Fruit fly (Drosophila melanogaster) whole organism, prepupa: ENCODE results near the gene SF2.

ENCODE experiments used
- Blimp-1 ChIP-seq: fragments of 200-800 bp; sonication (Bioruptor generic); optimal IDR thresholded peaks from 3 replicates; lab custom pipeline; 2017; ENCODE audit warnings: missing biosample characterization, missing genetic modification characterization, mild to moderate bottlenecking, moderate library complexity, missing genetic modification reagents
- CG10631 ChIP-seq: fragments of 200-800 bp; sonication (Bioruptor generic); optimal IDR thresholded peaks from 2 replicates; lab custom pipeline; 2016; ENCODE audit warnings: missing biosample characterization, missing genetic modification characterization
- CG10669 ChIP-seq: fragments of 200-800 bp; sonication (Bioruptor generic); optimal IDR thresholded peaks from 3 replicates; lab custom pipeline; 2018; ENCODE audit warnings: missing biosample characterization, mild to moderate bottlenecking, missing genetic modification characterization, moderate library complexity
- CG11762 ChIP-seq: fragments of 200-800 bp; sonication (Bioruptor generic); optimal IDR thresholded peaks from 3 replicates; lab custom pipeline; 2016; ENCODE audit warnings: missing biosample characterization, missing genetic modification characterization; ENCODE audit not compliant: insufficient read depth
- CG11902 ChIP-seq: fragments of 200-800 bp; sonication (Bioruptor generic); optimal IDR thresholded peaks from 3 replicates; lab custom pipeline; 2016; ENCODE audit warnings: missing biosample characterization, missing genetic modification characterization
- CG15336 ChIP-seq: fragments of 200-800 bp; sonication (Bioruptor generic); IDR thresholded peaks from 2 replicates; pipeline ENCODE4 v1.3.6; 2022; ENCODE audit warnings: missing biosample characterization, missing genetic modification characterization
- CG1621 ChIP-seq: fragments of 200-800 bp; sonication (Bioruptor generic); optimal IDR thresholded peaks from 3 replicates; lab custom pipeline; 2018; ENCODE audit warnings: missing biosample characterization, mild to moderate bottlenecking, missing genetic modification characterization
- CG16779 ChIP-seq: fragments of 200-800 bp; sonication (Bioruptor generic); optimal IDR thresholded peaks from 3 replicates; lab custom pipeline; 2017; ENCODE audit warnings: missing biosample characterization, mild to moderate bottlenecking, missing genetic modification characterization
- CG32006 ChIP-seq: fragments of 200-800 bp; sonication (Bioruptor generic); optimal IDR thresholded peaks from 3 replicates; lab custom pipeline; 2017; ENCODE audit warnings: missing biosample characterization, mild to moderate bottlenecking, missing genetic modification characterization
- CG34406 ChIP-seq: fragments of 200-800 bp; sonication (Bioruptor generic); optimal IDR thresholded peaks from 3 replicates; lab custom pipeline; 2016; ENCODE audit warnings: missing biosample characterization, missing genetic modification characterization
- CG3919 ChIP-seq: fragments of 200-800 bp; sonication (Bioruptor generic); optimal IDR thresholded peaks from 3 replicates; lab custom pipeline; 2016; ENCODE audit warnings: missing biosample characterization, missing genetic modification characterization
- CG4318 ChIP-seq: fragments of 200-800 bp; sonication (Bioruptor generic); optimal IDR thresholded peaks from 3 replicates; lab custom pipeline; 2017; ENCODE audit warnings: missing biosample characterization, mild to moderate bottlenecking, missing genetic modification characterization
- CG6163 ChIP-seq: fragments of 200-800 bp; sonication (Bioruptor generic); IDR thresholded peaks from 3 replicates; pipeline ENCODE4 v1.3.6; 2022; ENCODE audit warnings: missing biosample characterization, missing genetic modification characterization
- CG6276 ChIP-seq: fragments of 200-800 bp; sonication (Bioruptor generic); optimal IDR thresholded peaks from 2 replicates; lab custom pipeline; 2017; ENCODE audit warnings: missing biosample characterization, mild to moderate bottlenecking, missing genetic modification characterization
- CG6792 ChIP-seq: fragments of 200-800 bp; sonication (Bioruptor generic); optimal IDR thresholded peaks from 3 replicates; lab custom pipeline; 2016; ENCODE audit warnings: missing biosample characterization, missing genetic modification characterization
- CG6854 ChIP-seq: fragments of 200-800 bp; sonication (Bioruptor generic); optimal IDR thresholded peaks from 2 replicates; lab custom pipeline; 2017; ENCODE audit warnings: missing biosample characterization, mild to moderate bottlenecking, missing genetic modification characterization
- CG7368 ChIP-seq: fragments of 200-800 bp; sonication (Bioruptor generic); optimal IDR thresholded peaks from 3 replicates; lab custom pipeline; 2016; ENCODE audit warnings: missing biosample characterization, missing genetic modification characterization
- CG8119 ChIP-seq: fragments of 200-800 bp; sonication (Bioruptor generic); IDR thresholded peaks from 3 replicates; pipeline ENCODE4 v1.3.6; 2022; ENCODE audit warnings: missing biosample characterization, missing genetic modification characterization
- CG8319 ChIP-seq: fragments of 200-800 bp; sonication (Bioruptor generic); optimal IDR thresholded peaks from 3 replicates; lab custom pipeline; 2016; ENCODE audit warnings: missing biosample characterization, missing genetic modification characterization
- CG8632 ChIP-seq: fragments of 200-800 bp; sonication (Bioruptor generic); optimal IDR thresholded peaks from 3 replicates; lab custom pipeline; 2016; ENCODE audit warnings: missing biosample characterization, missing genetic modification characterization
- CG9139 ChIP-seq: fragments of 200-800 bp; sonication (Bioruptor generic); optimal IDR thresholded peaks from 3 replicates; lab custom pipeline; 2017; ENCODE audit warnings: missing biosample characterization, mild to moderate bottlenecking, missing genetic modification characterization
- Eip75B ChIP-seq: fragments of 200-800 bp; sonication (Bioruptor generic); optimal IDR thresholded peaks from 3 replicates; lab custom pipeline; 2016; ENCODE audit warnings: missing biosample characterization, missing genetic modification characterization
- Eip78C ChIP-seq: fragments of 200-800 bp; sonication (Bioruptor generic); peaks from one replicate; lab custom pipeline; 2016; ENCODE audit warnings: missing biosample characterization, missing genetic modification characterization
- Eip93F ChIP-seq: fragments of 200-800 bp; sonication (Bioruptor generic); optimal IDR thresholded peaks from 2 replicates; lab custom pipeline; 2016; ENCODE audit warnings: missing biosample characterization, mild to moderate bottlenecking, missing genetic modification characterization
- Ets21C ChIP-seq: fragments of 200-800 bp; sonication (Bioruptor generic); optimal IDR thresholded peaks from 3 replicates; lab custom pipeline; 2016; ENCODE audit warnings: missing biosample characterization, missing genetic modification characterization
- Ets96B ChIP-seq: fragments of 200-800 bp; optimal IDR thresholded peaks from 2 replicates; lab custom pipeline; 2019; ENCODE audit warnings: missing biosample characterization, mild to moderate bottlenecking, missing genetic modification characterization, moderate library complexity
- Gug ChIP-seq: fragments of 200-800 bp; sonication (Bioruptor generic); IDR thresholded peaks from 2 replicates; pipeline ENCODE4 v1.3.6; 2022; ENCODE audit warnings: missing biosample characterization, missing genetic modification characterization
- Hr38 ChIP-seq: sonication (Bioruptor generic); optimal IDR thresholded peaks from 2 replicates; lab custom pipeline; 2016; ENCODE audit warnings: missing biosample characterization, missing genetic modification characterization
- Hr39 ChIP-seq: fragments of 200-800 bp; sonication (Bioruptor generic); optimal IDR thresholded peaks from 2 replicates; lab custom pipeline; 2016; ENCODE audit warnings: missing biosample characterization, missing genetic modification characterization
- Hr4 ChIP-seq: fragments of 200-800 bp; sonication (Bioruptor generic); optimal IDR thresholded peaks from 3 replicates; lab custom pipeline; 2016; ENCODE audit warnings: missing biosample characterization, missing genetic modification characterization
- Lpt ChIP-seq: fragments of 200-800 bp; sonication (Bioruptor generic); optimal IDR thresholded peaks from 3 replicates; lab custom pipeline; 2016; ENCODE audit warnings: missing biosample characterization, missing genetic modification characterization
- Met ChIP-seq: fragments of 200-800 bp; sonication (Bioruptor generic); optimal IDR thresholded peaks from 3 replicates; lab custom pipeline; 2016; ENCODE audit warnings: missing biosample characterization, missing genetic modification characterization
- OdsH ChIP-seq: fragments of 200-800 bp; sonication (Bioruptor generic); optimal IDR thresholded peaks from 3 replicates; lab custom pipeline; 2016; ENCODE audit warnings: missing biosample characterization, missing genetic modification characterization
- Sox102F ChIP-seq: fragments of 200-800 bp; sonication (Bioruptor generic); optimal IDR thresholded peaks from 2 replicates; lab custom pipeline; 2016; ENCODE audit warnings: missing biosample characterization, mild to moderate bottlenecking, missing genetic modification characterization
- Sox14 ChIP-seq: fragments of 200-800 bp; sonication (Bioruptor generic); optimal IDR thresholded peaks from 3 replicates; lab custom pipeline; 2016; ENCODE audit warnings: missing biosample characterization, missing genetic modification characterization
- Sox15 ChIP-seq: fragments of 200-800 bp; sonication (Bioruptor generic); optimal IDR thresholded peaks from 3 replicates; lab custom pipeline; 2016; ENCODE audit warnings: missing biosample characterization, missing genetic modification characterization
- achi ChIP-seq: fragments of 200-800 bp; sonication (Bioruptor generic); optimal IDR thresholded peaks from 3 replicates; lab custom pipeline; 2016; ENCODE audit warnings: missing biosample characterization, missing genetic modification characterization
- dsx ChIP-seq: fragments of 200-800 bp; optimal IDR thresholded peaks from 3 replicates; lab custom pipeline; 2019; ENCODE audit warnings: missing biosample characterization, mild to moderate bottlenecking, missing genetic modification characterization, moderate library complexity; ENCODE audit not compliant: poor library complexity, severe bottlenecking
- eg ChIP-seq: fragments of 200-800 bp; sonication (Bioruptor generic); IDR thresholded peaks from 3 replicates; pipeline ENCODE4 v1.3.6; 2022; ENCODE audit warnings: missing biosample characterization, missing genetic modification characterization
- esn ChIP-seq: fragments of 200-800 bp; sonication (Bioruptor generic); optimal IDR thresholded peaks from 2 replicates; lab custom pipeline; 2016; ENCODE audit warnings: missing biosample characterization, mild to moderate bottlenecking, missing genetic modification characterization, moderate library complexity
- fd59A ChIP-seq: fragments of 200-800 bp; sonication (Bioruptor generic); optimal IDR thresholded peaks from 2 replicates; lab custom pipeline; 2017; ENCODE audit warnings: missing biosample characterization, mild to moderate bottlenecking, missing genetic modification characterization, missing genetic modification reagents
- fd85E ChIP-seq: fragments of 200-800 bp; sonication (Bioruptor generic); optimal IDR thresholded peaks from 3 replicates; lab custom pipeline; 2016; ENCODE audit warnings: missing biosample characterization, missing genetic modification characterization
- fkh ChIP-seq: fragments of 200-800 bp; sonication (Bioruptor generic); optimal IDR thresholded peaks from 3 replicates; lab custom pipeline; 2017; ENCODE audit warnings: missing biosample characterization, mild to moderate bottlenecking, missing genetic modification characterization, moderate library complexity
- lz ChIP-seq: fragments of 200-800 bp; sonication (Bioruptor generic); optimal IDR thresholded peaks from 3 replicates; lab custom pipeline; 2016; ENCODE audit warnings: missing biosample characterization, missing genetic modification characterization
- net ChIP-seq: fragments of 200-800 bp; sonication (Bioruptor generic); optimal IDR thresholded peaks from 3 replicates; lab custom pipeline; 2016; ENCODE audit warnings: missing biosample characterization, missing genetic modification characterization
- pdm3 ChIP-seq: fragments of 200-800 bp; sonication (Bioruptor generic); optimal IDR thresholded peaks from 3 replicates; lab custom pipeline; 2016; ENCODE audit warnings: missing biosample characterization, missing genetic modification characterization
- salr ChIP-seq, 2 experiments: fragments of 200-800 bp; sonication (Bioruptor generic); optimal IDR thresholded peaks; 3 replicates each; lab custom pipeline; 2016 to 2018; ENCODE audit warnings: missing biosample characterization in 2 of 2, missing genetic modification characterization in 2 of 2, mild to moderate bottlenecking in 1 of 2
- spab ChIP-seq: fragments of 200-800 bp; sonication (Bioruptor generic); optimal IDR thresholded peaks from 2 replicates; lab custom pipeline; 2017; ENCODE audit warnings: missing biosample characterization, mild to moderate bottlenecking, missing genetic modification characterization, missing genetic modification reagents
- ss ChIP-seq, 2 experiments: fragments of 200-800 bp; sonication (Bioruptor generic); optimal IDR thresholded peaks; 2 replicates in 1 of 2; 3 replicates in 1 of 2; lab custom pipeline; 2017 to 2018; ENCODE audit warnings: mild to moderate bottlenecking in 2 of 2, missing biosample characterization in 2 of 2, missing genetic modification characterization in 2 of 2, moderate library complexity in 1 of 2
- svp ChIP-seq: fragments of 200-800 bp; sonication (Bioruptor generic); peaks from one replicate; lab custom pipeline; 2016; ENCODE audit warnings: missing biosample characterization, missing genetic modification characterization
- topi ChIP-seq: fragments of 200-800 bp; sonication (Bioruptor generic); optimal IDR thresholded peaks from 3 replicates; lab custom pipeline; 2016; ENCODE audit warnings: missing biosample characterization, missing genetic modification characterization
- vri ChIP-seq: fragments of 200-800 bp; sonication (Bioruptor generic); optimal IDR thresholded peaks from 3 replicates; lab custom pipeline; 2016; ENCODE audit warnings: missing biosample characterization, mild to moderate bottlenecking, missing genetic modification characterization

The SF2 gene

dm6 chr3R:16338342-16338741 lies 3.4 kb downstream of the SF2 start:
- 0 out of 3 replicates have a peak, but pooled peaks have one; percentile 21 for TF ChIP-seq CG6163
- TF ChIP-seq CG15336 (GFP tag; lab: Robert Waterston, UW), result no peak
- TF ChIP-seq Sox15, result no peak
- no peak for TF ChIP-seq OdsH (GFP tag; lab: Kevin White, UChicago)
- no peak for TF ChIP-seq CG9139 (GFP tag; lab: Kevin White, UChicago)
- no peak for TF ChIP-seq Hr4 (GFP tag; lab: Kevin White, UChicago)
- no peak for TF ChIP-seq pdm3 (GFP tag; lab: Kevin White, UChicago)
- no peak for TF ChIP-seq net (GFP tag; lab: Kevin White, UChicago)
- peak in 1 of 2 experiments; percentile 56 for TF ChIP-seq ss (GFP tag; optimal IDR thresholded peaks at IDR 0.05; lab: Kevin White, UChicago)
- no peak for TF ChIP-seq svp
- TF ChIP-seq CG6792 (GFP tag; lab: Kevin White, UChicago), result no peak
- TF ChIP-seq CG8119 (GFP tag; lab: Robert Waterston, UW), result no peak
- peak; percentile 54 for TF ChIP-seq Eip78C
- peak; percentile 1 for TF ChIP-seq Sox14 (GFP tag; lab: Kevin White, UChicago)
- TF ChIP-seq CG6276 (GFP tag; lab: Kevin White, UChicago), result no peak
- no peak for TF ChIP-seq CG11902
- no peak for TF ChIP-seq CG32006 (GFP tag; lab: Kevin White, UChicago)
- peak; percentile 30 for TF ChIP-seq dsx (GFP tag; lab: Kevin White, UChicago)
- TF ChIP-seq CG3919 (GFP tag; lab: Kevin White, UChicago), result no peak
- TF ChIP-seq CG4318 (GFP tag; lab: Kevin White, UChicago), result no peak
- TF ChIP-seq Met (GFP tag; lab: Kevin White, UChicago), result no peak
- peak; percentile 50 for TF ChIP-seq CG1621 (tag; lab: Kevin White, UChicago)
- no peak for TF ChIP-seq Gug
- no peak for TF ChIP-seq Blimp-1 (GFP tag; lab: Kevin White, UChicago)
- TF ChIP-seq fd85E (GFP tag; lab: Kevin White, UChicago), result no peak
- no peak for TF ChIP-seq salr (GFP tag; optimal IDR thresholded peaks at IDR 0.05; lab: Kevin White, UChicago)
- no peak for TF ChIP-seq CG6854
- TF ChIP-seq Lpt (GFP tag; lab: Kevin White, UChicago), result no peak
- TF ChIP-seq eg (GFP tag; lab: Robert Waterston, UW), result no peak
- TF ChIP-seq CG7368 (GFP tag; lab: Kevin White, UChicago), result no peak
- peak; percentile 25 for TF ChIP-seq fkh (GFP tag; lab: Kevin White, UChicago)
- no peak for TF ChIP-seq Hr39 (GFP tag; lab: Kevin White, UChicago)
- no peak for TF ChIP-seq spab (GFP tag; lab: Kevin White, UChicago)
- no peak for TF ChIP-seq CG8632 (GFP tag; lab: Kevin White, UChicago)
- TF ChIP-seq CG16779 (tag; lab: Kevin White, UChicago), result no peak
- TF ChIP-seq Ets21C, result no peak
- TF ChIP-seq esn, result peak; percentile 10
- no peak for TF ChIP-seq Eip93F (GFP tag; lab: Kevin White, UChicago)
- TF ChIP-seq achi, result no peak
- no peak for TF ChIP-seq Hr38 (GFP tag; lab: Kevin White, UChicago)
- TF ChIP-seq CG8319 (GFP tag; lab: Kevin White, UChicago), result no peak
- TF ChIP-seq fd59A (GFP tag; lab: Kevin White, UChicago), result no peak
- no peak for TF ChIP-seq Ets96B (tag; lab: Kevin White, UChicago)
- TF ChIP-seq CG10669 (GFP tag; lab: Kevin White, UChicago), result no peak
- TF ChIP-seq CG34406, result no peak
- TF ChIP-seq CG11762 (GFP tag; lab: Kevin White, UChicago), result no peak
- no peak for TF ChIP-seq Sox102F (GFP tag; lab: Kevin White, UChicago)
- no peak for TF ChIP-seq vri (GFP tag; lab: Kevin White, UChicago)
- TF ChIP-seq topi, result no peak
- no peak for TF ChIP-seq lz (GFP tag; lab: Kevin White, UChicago)
- no peak for TF ChIP-seq CG10631 (GFP tag; lab: Kevin White, UChicago)
- peak; percentile 21 for TF ChIP-seq Eip75B (GFP tag; lab: Kevin White, UChicago)
- TF ChIP-seq, all 60 proteins: peak for 9
